Fruit fly (Drosophila melanogaster) whole organism, embryonic: ENCODE data around the gene CG16985.

Experiments
- Blimp-1 ChIP-seq: fragments of 200-800 bp; sonication (Bioruptor generic); optimal IDR thresholded peaks from 3 replicates; lab custom pipeline; 2018; ENCODE audit warnings: missing biosample characterization, missing genetic modification characterization, mild to moderate bottlenecking, moderate library complexity, missing genetic modification reagents
- CG2116 ChIP-seq: fragments of 200-800 bp; sonication (Bioruptor generic); optimal IDR thresholded peaks from 3 replicates; lab custom pipeline; 2018; ENCODE audit warnings: missing biosample characterization, mild to moderate bottlenecking, missing genetic modification characterization
- ttk ChIP-seq: fragments of 200-800 bp; sonication (Bioruptor generic); IDR thresholded peaks from 2 replicates; pipeline ENCODE4 v2.1.2; 2022; ENCODE audit warnings: missing biosample characterization, missing genetic modification characterization

dm6 chr3L:2552116-2552843, 46.8 kb upstream of the CG16985 start:
- TF ChIP-seq ttk (GFP tag; lab: Robert Waterston, UW), result 0 out of 2 replicates have a peak, but pooled peaks have one; percentile 9
- TF ChIP-seq Blimp-1, result peak; percentile 81
- peak; percentile 18 for TF ChIP-seq CG2116 (GFP tag; lab: Kevin White, UChicago)
